Worm (Caenorhabditis elegans) whole organism, L4 larva: Measurements from ENCODE around the gene C50F4.16.

Source experiments
- D1046.2 ChIP-seq: fragments of 200-800 bp; sonication (Bioruptor generic); IDR thresholded peaks from 2 replicates; pipeline ENCODE4 v1.3.6; 2022; ENCODE audit warnings: missing genetic modification characterization, missing compliant biosample characterization
- F10B5.3 ChIP-seq: sonication (generic microtip); optimal IDR thresholded peaks from 2 replicates; lab custom pipeline; 2016; ENCODE audit warnings: mild to moderate bottlenecking, missing genetic modification characterization, missing compliant biosample characterization
- F44E2.7 ChIP-seq: fragments of 200-800 bp; sonication (Bioruptor generic); IDR thresholded peaks from 2 replicates; pipeline ENCODE4 v2.1.2; 2022; ENCODE audit warnings: missing genetic modification characterization, missing compliant biosample characterization
- F49E8.2 ChIP-seq: sonication (generic microtip); optimal IDR thresholded peaks from 2 replicates; lab custom pipeline; 2016; ENCODE audit warnings: missing compliant biosample characterization, mild to moderate bottlenecking, missing genetic modification characterization, borderline replicate concordance
- T26A8.4 ChIP-seq: fragments of 200-800 bp; sonication (Bioruptor generic); IDR thresholded peaks from 2 replicates; pipeline ENCODE4 v1.3.6; 2022; ENCODE audit warnings: missing genetic modification characterization, missing compliant biosample characterization
- Y5F2A.4 ChIP-seq: fragments of 200-800 bp; sonication (Bioruptor generic); optimal IDR thresholded peaks from 2 replicates; lab custom pipeline; 2018; ENCODE audit warnings: mild to moderate bottlenecking, missing genetic modification characterization, missing compliant biosample characterization
- aha-1 ChIP-seq: fragments of 150-350 bp; peaks from one replicate; lab custom pipeline; 2014; ENCODE audit warnings: missing biosample characterization, missing genetic modification characterization
- arid-1 ChIP-seq: fragments of 200-800 bp; sonication (Bioruptor generic); conservative IDR thresholded peaks from 2 replicates; pipeline ENCODE4 v1.3.6; 2022; ENCODE audit warnings: missing genetic modification reagents, missing genetic modification characterization, missing compliant biosample characterization
- attf-4 ChIP-seq: sonication (generic microtip); optimal IDR thresholded peaks from 3 replicates; lab custom pipeline; 2017; ENCODE audit warnings: missing biosample characterization, missing genetic modification characterization
- ceh-20 ChIP-seq: fragments of 200-800 bp; sonication (Bioruptor generic); IDR thresholded peaks from 2 replicates; pipeline ENCODE4 v1.3.6; 2022; ENCODE audit warnings: missing genetic modification reagents, missing genetic modification characterization, missing compliant biosample characterization
- ceh-28 ChIP-seq: fragments of 150-350 bp; optimal IDR thresholded peaks from 2 replicates; lab custom pipeline; 2014; ENCODE audit warnings: missing biosample characterization, missing genetic modification reagents, missing genetic modification characterization
- ceh-32 ChIP-seq: sonication (generic microtip); optimal IDR thresholded peaks from 2 replicates; lab custom pipeline; 2016; ENCODE audit warnings: mild to moderate bottlenecking, missing genetic modification characterization, missing compliant biosample characterization; ENCODE audit not compliant: poor library complexity
- ceh-82 ChIP-seq: sonication (generic microtip); optimal IDR thresholded peaks from 2 replicates; lab custom pipeline; 2017; ENCODE audit warnings: missing biosample characterization, missing genetic modification characterization
- cey-2 ChIP-seq: sonication (generic microtip); optimal IDR thresholded peaks from 3 replicates; lab custom pipeline; 2017; ENCODE audit warnings: missing genetic modification characterization, mild to moderate bottlenecking, missing compliant biosample characterization, antibody characterized with exemption, borderline replicate concordance; ENCODE audit not compliant: insufficient read depth
- daf-16 ChIP-seq, 3 experiments: sonication (generic microtip); optimal IDR thresholded peaks; 2 replicates each; lab custom pipeline; 2016 to 2017; ENCODE audit warnings: missing genetic modification characterization in 3 of 3, missing genetic modification reagents in 3 of 3, mild to moderate bottlenecking in 2 of 3, missing compliant biosample characterization in 2 of 3, missing biosample characterization in 1 of 3, moderate library complexity in 1 of 3
- dmd-6 ChIP-seq: fragments of 200-800 bp; sonication (Bioruptor generic); IDR thresholded peaks from 2 replicates; pipeline ENCODE4 v1.3.6; 2022; ENCODE audit warnings: missing genetic modification reagents, missing genetic modification characterization, missing compliant biosample characterization
- dve-1 ChIP-seq: sonication (generic microtip); optimal IDR thresholded peaks from 2 replicates; lab custom pipeline; 2017; ENCODE audit warnings: antibody characterized with exemption, mild to moderate bottlenecking, missing genetic modification characterization, missing compliant biosample characterization; ENCODE audit not compliant: insufficient read depth
- egl-27 ChIP-seq: sonication (generic microtip); optimal IDR thresholded peaks from 3 replicates; lab custom pipeline; 2017; ENCODE audit warnings: missing biosample characterization, missing genetic modification reagents, missing genetic modification characterization
- fkh-10 ChIP-seq: fragments of 150-350 bp; optimal IDR thresholded peaks from 2 replicates; lab custom pipeline; 2014; ENCODE audit warnings: missing biosample characterization, missing genetic modification reagents, missing genetic modification characterization
- gei-8 ChIP-seq: fragments of 200-800 bp; sonication (Bioruptor generic); optimal IDR thresholded peaks from 2 replicates; lab custom pipeline; 2018; ENCODE audit warnings: mild to moderate bottlenecking, missing genetic modification characterization, missing compliant biosample characterization
- hlh-11 ChIP-seq: fragments of 200-800 bp; sonication (Bioruptor generic); optimal IDR thresholded peaks from 2 replicates; lab custom pipeline; 2018; ENCODE audit warnings: mild to moderate bottlenecking, missing genetic modification characterization, missing compliant biosample characterization
- hlh-30 ChIP-seq: sonication (generic microtip); optimal IDR thresholded peaks from 2 replicates; lab custom pipeline; 2017; ENCODE audit warnings: antibody characterized with exemption, mild to moderate bottlenecking, missing genetic modification characterization, missing compliant biosample characterization; ENCODE audit not compliant: insufficient read depth
- lin-13 ChIP-seq: fragments of 150-350 bp; optimal IDR thresholded peaks from 2 replicates; lab custom pipeline; 2014; ENCODE audit warnings: missing biosample characterization, missing genetic modification reagents, missing genetic modification characterization
- lin-15B ChIP-seq: fragments of 150-350 bp; sonication (generic microtip); optimal IDR thresholded peaks from 3 replicates; lab custom pipeline; 2014; ENCODE audit warnings: missing biosample characterization, missing genetic modification characterization
- lir-3 ChIP-seq: sonication (generic microtip); optimal IDR thresholded peaks from 2 replicates; lab custom pipeline; 2016; ENCODE audit warnings: mild to moderate bottlenecking, missing genetic modification characterization, missing compliant biosample characterization
- lsy-2 ChIP-seq, 2 experiments: fragments of 150-350 bp in 1 of 2; sonication (generic microtip) in 1 of 2; optimal IDR thresholded peaks; 2 replicates each; lab custom pipeline; 2014 to 2017; ENCODE audit warnings: missing biosample characterization in 2 of 2, missing genetic modification characterization in 2 of 2
- madf-9 ChIP-seq: fragments of 200-800 bp; sonication (Bioruptor generic); conservative IDR thresholded peaks from 2 replicates; pipeline ENCODE4 v1.3.6; 2022; ENCODE audit warnings: missing genetic modification reagents, missing genetic modification characterization, missing compliant biosample characterization
- mdl-1 ChIP-seq, 2 experiments: fragments of 150-350 bp in 1 of 2; sonication (generic microtip) in 1 of 2; optimal IDR thresholded peaks; 2 replicates each; lab custom pipeline; 2014 to 2017; ENCODE audit warnings: missing biosample characterization in 2 of 2, missing genetic modification characterization in 2 of 2
- mep-1 ChIP-seq: fragments of 150-350 bp; sonication (generic microtip); optimal IDR thresholded peaks from 3 replicates; lab custom pipeline; 2014; ENCODE audit warnings: missing biosample characterization, missing genetic modification characterization
- mes-2 ChIP-seq: sonication (generic microtip); optimal IDR thresholded peaks from 2 replicates; lab custom pipeline; 2016; ENCODE audit warnings: missing genotype, mild to moderate bottlenecking, missing genetic modification characterization, missing compliant biosample characterization; ENCODE audit not compliant: poor library complexity, severe bottlenecking
- mxl-3 ChIP-seq: fragments of 200-800 bp; sonication (Bioruptor generic); optimal IDR thresholded peaks from 2 replicates; lab custom pipeline; 2018; ENCODE audit warnings: mild to moderate bottlenecking, missing genetic modification characterization, missing compliant biosample characterization
- nhr-25 ChIP-seq: sonication (generic microtip); optimal IDR thresholded peaks from 2 replicates; lab custom pipeline; 2017; ENCODE audit warnings: missing genetic modification characterization, mild to moderate bottlenecking, missing compliant biosample characterization, antibody characterized with exemption, moderate library complexity, borderline replicate concordance; ENCODE audit not compliant: insufficient read depth
- nhr-28 ChIP-seq: fragments of 150-350 bp; optimal IDR thresholded peaks from 2 replicates; lab custom pipeline; 2014; ENCODE audit warnings: missing biosample characterization, missing genetic modification characterization
- nhr-41 ChIP-seq: fragments of 200-800 bp; sonication (Bioruptor generic); IDR thresholded peaks from 2 replicates; pipeline ENCODE4 v1.3.6; 2022; ENCODE audit warnings: missing genetic modification reagents, missing genetic modification characterization, missing compliant biosample characterization
- nhr-6 ChIP-seq: fragments of 150-350 bp; optimal IDR thresholded peaks from 2 replicates; lab custom pipeline; 2014; ENCODE audit warnings: missing biosample characterization, missing genetic modification characterization
- nhr-77 ChIP-seq: fragments of 150-350 bp; optimal IDR thresholded peaks from 2 replicates; lab custom pipeline; 2014; ENCODE audit warnings: missing biosample characterization, missing genetic modification characterization
- php-3 ChIP-seq: fragments of 200-800 bp; sonication (Bioruptor generic); IDR thresholded peaks from 2 replicates; pipeline ENCODE4 v1.3.6; 2022; ENCODE audit warnings: missing genetic modification reagents, missing genetic modification characterization, missing compliant biosample characterization
- pqm-1 ChIP-seq: sonication (generic microtip); optimal IDR thresholded peaks from 2 replicates; lab custom pipeline; 2017; ENCODE audit warnings: missing biosample characterization, missing genetic modification characterization
- saeg-2 ChIP-seq: fragments of 200-800 bp; sonication (Bioruptor generic); IDR thresholded peaks from 2 replicates; pipeline ENCODE4 v1.3.6; 2022; ENCODE audit warnings: missing genetic modification reagents, missing genetic modification characterization, missing compliant biosample characterization
- tra-1 ChIP-seq: fragments of 200-800 bp; sonication (Bioruptor generic); IDR thresholded peaks from 2 replicates; pipeline ENCODE4 v1.3.6; 2022; ENCODE audit warnings: missing genetic modification reagents, missing genetic modification characterization, missing compliant biosample characterization
- unc-62 ChIP-seq, 3 experiments: fragments of 150-350 bp in 1 of 3; sonication (generic microtip); optimal IDR thresholded peaks in 2 of 3; peaks in 1 of 3; 1 replicate in 1 of 3; 2 replicates in 2 of 3; lab custom pipeline; 2014 to 2017; ENCODE audit warnings: missing biosample characterization in 3 of 3, missing genetic modification characterization in 3 of 3, missing genetic modification reagents in 3 of 3, missing genotype in 1 of 3
- ztf-7 ChIP-seq: fragments of 150-350 bp; optimal IDR thresholded peaks from 2 replicates; lab custom pipeline; 2014; ENCODE audit warnings: missing biosample characterization, missing genetic modification characterization

C50F4.16 gene

DNA sequence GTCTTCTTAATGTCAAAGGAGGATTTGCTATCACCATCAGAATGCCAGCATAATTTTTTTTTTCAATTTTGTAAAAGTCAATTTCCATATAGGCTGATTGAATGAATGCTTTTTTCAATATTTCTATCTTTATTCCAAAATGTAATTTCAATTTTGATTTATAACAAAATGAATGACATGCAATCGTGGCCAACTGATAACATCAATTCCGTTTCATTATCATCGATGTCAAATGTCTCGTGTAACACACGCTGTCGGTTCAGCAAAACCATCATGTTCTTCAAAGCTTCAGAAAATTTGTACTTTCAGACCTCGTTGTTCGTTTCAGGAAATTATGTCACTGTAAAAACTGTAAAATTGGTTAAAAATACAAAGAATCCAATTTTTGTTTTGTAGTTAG is 34.5 kb downstream of the C50F4.16 start:
- TF ChIP-seq php-3 (GFP tag; lab: Robert Waterston, UW): peak; percentile 96
- no peak for TF ChIP-seq ztf-7 (tag; lab: Kevin White, UChicago)
- no peak for TF ChIP-seq attf-4 (tag; lab: Kevin White, UChicago)
- TF ChIP-seq gei-8: no peak
- TF ChIP-seq pqm-1 (tag; lab: Kevin White, UChicago): peak; percentile 71
- TF ChIP-seq dve-1 (tag; lab: Kevin White, UChicago): peak; percentile 68
- TF ChIP-seq madf-9 (GFP tag; lab: Robert Waterston, UW): no peak
- TF ChIP-seq ceh-20 (GFP tag; lab: Robert Waterston, UW): peak; percentile 90
- peak; percentile 23 for TF ChIP-seq hlh-11 (tag; lab: Kevin White, UChicago)
- peak; percentile 79 for TF ChIP-seq nhr-28 (tag; lab: Kevin White, UChicago)
- peak; percentile 48 for TF ChIP-seq hlh-30 (tag; lab: Kevin White, UChicago)
- no peak for TF ChIP-seq lir-3 (tag; lab: Kevin White, UChicago)
- no peak for TF ChIP-seq arid-1 (GFP tag; lab: Robert Waterston, UW)
- TF ChIP-seq daf-16 (GFP tag; optimal IDR thresholded peaks at IDR 0.05; lab: Kevin White, UChicago): no peak
- TF ChIP-seq daf-16 (tag; optimal IDR thresholded peaks at IDR 0.05; lab: Kevin White, UChicago): peak; percentile 25
- 0 out of 2 replicates have a peak, but pooled peaks have one; percentile 41 for TF ChIP-seq nhr-41 (GFP tag; lab: Robert Waterston, UW)
- TF ChIP-seq fkh-10: no peak
- TF ChIP-seq mdl-1 (tag; optimal IDR thresholded peaks at IDR 0.05; lab: Kevin White, UChicago): peak in 1 of 2 experiments; percentile 37
- peak; percentile 94 for TF ChIP-seq dmd-6 (GFP tag; lab: Robert Waterston, UW)
- TF ChIP-seq ceh-82 (tag; lab: Kevin White, UChicago): no peak
- TF ChIP-seq F49E8.2: no peak
- peak; percentile 15 for TF ChIP-seq mep-1 (tag; lab: Kevin White, UChicago)
- peak; percentile 83 for TF ChIP-seq mxl-3 (GFP tag; lab: Kevin White, UChicago)
- TF ChIP-seq D1046.2 (GFP tag; lab: Robert Waterston, UW): no peak
- TF ChIP-seq cey-2 (tag; lab: Kevin White, UChicago): no peak

DNA sequence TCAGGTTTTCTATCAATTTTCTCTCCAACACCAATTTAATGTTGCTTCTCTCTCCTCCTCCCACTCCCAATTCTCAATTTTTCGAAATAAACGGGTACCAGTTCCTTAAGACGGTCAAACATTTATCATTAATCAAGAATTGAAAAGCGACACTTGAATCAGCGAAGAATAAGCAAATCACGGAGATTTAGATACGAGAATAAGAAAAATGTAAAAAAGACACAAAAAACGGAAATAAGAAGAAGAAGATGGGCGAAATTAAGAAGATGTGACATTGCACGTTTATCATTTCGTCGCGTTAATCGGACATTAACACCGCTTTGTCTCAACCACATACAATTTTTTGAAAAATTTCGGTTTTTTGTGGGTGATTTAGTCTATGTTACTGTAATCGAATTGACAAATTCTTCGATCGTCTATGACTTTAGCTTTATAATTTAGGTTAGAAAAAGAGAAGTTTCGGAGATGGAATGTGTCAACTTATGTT is 36.9 kb downstream of the C50F4.16 start, which contains the start of gene haao-1:
Gene haao-1, plus strand, starts transcription at position 437 of the 487 bp plus-strand sequence.
- TF ChIP-seq cey-2 (tag; lab: Kevin White, UChicago): no peak
- no peak for TF ChIP-seq F44E2.7 (GFP tag; lab: Robert Waterston, UW)
- TF ChIP-seq hlh-11 (tag; lab: Kevin White, UChicago): peak; percentile 6
- TF ChIP-seq ceh-28 (tag; lab: Kevin White, UChicago): no peak
- TF ChIP-seq nhr-41 (GFP tag; lab: Robert Waterston, UW): no peak
- TF ChIP-seq mxl-3 (GFP tag; lab: Kevin White, UChicago): peak; percentile 13
- TF ChIP-seq mep-1 (tag; lab: Kevin White, UChicago): no peak
- TF ChIP-seq egl-27 (tag; lab: Kevin White, UChicago): no peak
- peak; percentile 87 for TF ChIP-seq aha-1 (tag; lab: Kevin White, UChicago)
- TF ChIP-seq mes-2: no peak

DNA sequence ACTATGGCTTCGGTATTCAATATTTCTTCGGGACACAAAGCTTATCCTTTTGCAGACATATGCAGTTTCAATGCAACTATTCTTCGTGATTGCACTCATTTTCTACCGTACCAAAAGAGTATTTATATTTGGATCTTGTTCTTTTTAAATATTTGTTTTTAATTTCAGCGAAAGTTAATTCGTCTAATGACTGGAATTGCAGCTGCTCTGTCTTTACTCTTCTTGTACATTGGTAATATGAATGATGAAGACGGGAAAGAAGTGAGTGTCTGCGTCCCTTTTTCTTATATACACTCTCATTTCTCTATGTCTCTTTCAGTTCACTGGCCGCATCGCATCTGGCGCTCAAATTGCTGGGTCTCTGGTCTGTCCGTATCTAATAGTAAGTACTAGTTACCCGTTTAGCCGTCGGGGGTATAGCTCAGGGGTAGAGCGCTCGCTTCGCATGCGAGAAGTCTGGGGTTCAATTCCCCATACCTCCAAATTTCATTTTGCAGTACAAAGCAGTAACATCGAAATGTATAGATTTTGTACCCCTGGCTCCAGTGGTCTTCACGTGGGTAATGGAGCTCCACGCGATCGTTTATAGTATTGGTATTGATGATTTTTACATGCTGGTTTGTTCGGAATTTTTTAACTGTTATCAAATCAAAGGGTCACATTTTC is 38.1 kb downstream of the C50F4.16 start:
- peak; percentile 12 for TF ChIP-seq nhr-77 (tag; lab: Kevin White, UChicago)
- 0 out of 2 replicates have a peak, but pooled peaks have one; percentile 69 for TF ChIP-seq F44E2.7 (GFP tag; lab: Robert Waterston, UW)
- TF ChIP-seq Y5F2A.4: peak; percentile 35
- peak; percentile 85 for TF ChIP-seq tra-1 (GFP tag; lab: Robert Waterston, UW)
- no peak for TF ChIP-seq ceh-82 (tag; lab: Kevin White, UChicago)
- no peak for TF ChIP-seq F10B5.3
- peak; percentile 49; the same call in 1 of the 2 replicates for TF ChIP-seq saeg-2
- peak; percentile 56 for TF ChIP-seq mep-1 (tag; lab: Kevin White, UChicago)
- TF ChIP-seq lsy-2 (tag; optimal IDR thresholded peaks at IDR 0.05; lab: Kevin White, UChicago): peak in 1 of 2 experiments; percentile 65
- no peak for TF ChIP-seq lin-13 (GFP tag; lab: Kevin White, UChicago)
- TF ChIP-seq unc-62 (GFP tag; optimal IDR thresholded peaks at IDR 0.05 in 1 of 2; lab: Kevin White, UChicago): peak in 1 of 2 experiments; percentile 93
- TF ChIP-seq unc-62 (tag; optimal IDR thresholded peaks at IDR 0.05; lab: Kevin White, UChicago): no peak
- TF ChIP-seq lin-15B (tag; lab: Kevin White, UChicago): no peak
- TF ChIP-seq T26A8.4 (GFP tag; lab: Robert Waterston, UW): peak; percentile 88
- TF ChIP-seq nhr-25 (tag; lab: Kevin White, UChicago): peak; percentile 39
- TF ChIP-seq ceh-32 (tag; lab: Kevin White, UChicago): no peak
- TF ChIP-seq D1046.2 (GFP tag; lab: Robert Waterston, UW): peak; percentile 86
- no peak for TF ChIP-seq fkh-10
- TF ChIP-seq nhr-6 (tag; lab: Kevin White, UChicago): no peak
- peak in 1 of 2 experiments; percentile 81 for TF ChIP-seq daf-16 (GFP tag; optimal IDR thresholded peaks at IDR 0.05; lab: Kevin White, UChicago)
- peak; percentile 51 for TF ChIP-seq daf-16 (tag; optimal IDR thresholded peaks at IDR 0.05; lab: Kevin White, UChicago)
